Fruit fly (Drosophila melanogaster) whole organism, prepupa: Measurements from ENCODE around the gene CG17571.

Experiments used
- Blimp-1 ChIP-seq: fragments of 200-800 bp; sonication (Bioruptor generic); optimal IDR thresholded peaks from 3 replicates; lab custom pipeline; 2017; ENCODE audit warnings: missing biosample characterization, missing genetic modification characterization, mild to moderate bottlenecking, moderate library complexity, missing genetic modification reagents
- CG10669 ChIP-seq: fragments of 200-800 bp; sonication (Bioruptor generic); optimal IDR thresholded peaks from 3 replicates; lab custom pipeline; 2018; ENCODE audit warnings: missing biosample characterization, mild to moderate bottlenecking, missing genetic modification characterization, moderate library complexity
- CG1621 ChIP-seq: fragments of 200-800 bp; sonication (Bioruptor generic); optimal IDR thresholded peaks from 3 replicates; lab custom pipeline; 2018; ENCODE audit warnings: missing biosample characterization, mild to moderate bottlenecking, missing genetic modification characterization
- CG3032 ChIP-seq: fragments of 200-800 bp; optimal IDR thresholded peaks from 2 replicates; lab custom pipeline; 2019; ENCODE audit warnings: missing biosample characterization, mild to moderate bottlenecking, missing genetic modification characterization, moderate library complexity
- CG31627 ChIP-seq: fragments of 200-800 bp; sonication (Bioruptor generic); optimal IDR thresholded peaks from 3 replicates; lab custom pipeline; 2016; ENCODE audit warnings: missing biosample characterization, missing genetic modification characterization
- CG32006 ChIP-seq: fragments of 200-800 bp; sonication (Bioruptor generic); optimal IDR thresholded peaks from 3 replicates; lab custom pipeline; 2017; ENCODE audit warnings: missing biosample characterization, mild to moderate bottlenecking, missing genetic modification characterization
- CG34406 ChIP-seq: fragments of 200-800 bp; sonication (Bioruptor generic); optimal IDR thresholded peaks from 3 replicates; lab custom pipeline; 2016; ENCODE audit warnings: missing biosample characterization, missing genetic modification characterization
- CG3919 ChIP-seq: fragments of 200-800 bp; sonication (Bioruptor generic); optimal IDR thresholded peaks from 3 replicates; lab custom pipeline; 2016; ENCODE audit warnings: missing biosample characterization, missing genetic modification characterization
- CG4318 ChIP-seq: fragments of 200-800 bp; sonication (Bioruptor generic); optimal IDR thresholded peaks from 3 replicates; lab custom pipeline; 2017; ENCODE audit warnings: missing biosample characterization, mild to moderate bottlenecking, missing genetic modification characterization
- CG6163 ChIP-seq: fragments of 200-800 bp; sonication (Bioruptor generic); IDR thresholded peaks from 3 replicates; pipeline ENCODE4 v1.3.6; 2022; ENCODE audit warnings: missing biosample characterization, missing genetic modification characterization
- CG6276 ChIP-seq: fragments of 200-800 bp; sonication (Bioruptor generic); optimal IDR thresholded peaks from 2 replicates; lab custom pipeline; 2017; ENCODE audit warnings: missing biosample characterization, mild to moderate bottlenecking, missing genetic modification characterization
- CG6854 ChIP-seq: fragments of 200-800 bp; sonication (Bioruptor generic); optimal IDR thresholded peaks from 2 replicates; lab custom pipeline; 2017; ENCODE audit warnings: missing biosample characterization, mild to moderate bottlenecking, missing genetic modification characterization
- CG7368 ChIP-seq: fragments of 200-800 bp; sonication (Bioruptor generic); optimal IDR thresholded peaks from 3 replicates; lab custom pipeline; 2016; ENCODE audit warnings: missing biosample characterization, missing genetic modification characterization
- CG8632 ChIP-seq: fragments of 200-800 bp; sonication (Bioruptor generic); optimal IDR thresholded peaks from 3 replicates; lab custom pipeline; 2016; ENCODE audit warnings: missing biosample characterization, missing genetic modification characterization
- CG9139 ChIP-seq: fragments of 200-800 bp; sonication (Bioruptor generic); optimal IDR thresholded peaks from 3 replicates; lab custom pipeline; 2017; ENCODE audit warnings: missing biosample characterization, mild to moderate bottlenecking, missing genetic modification characterization
- Eip75B ChIP-seq: fragments of 200-800 bp; sonication (Bioruptor generic); optimal IDR thresholded peaks from 3 replicates; lab custom pipeline; 2016; ENCODE audit warnings: missing biosample characterization, missing genetic modification characterization
- Eip78C ChIP-seq: fragments of 200-800 bp; sonication (Bioruptor generic); peaks from one replicate; lab custom pipeline; 2016; ENCODE audit warnings: missing biosample characterization, missing genetic modification characterization
- Eip93F ChIP-seq: fragments of 200-800 bp; sonication (Bioruptor generic); optimal IDR thresholded peaks from 2 replicates; lab custom pipeline; 2016; ENCODE audit warnings: missing biosample characterization, mild to moderate bottlenecking, missing genetic modification characterization
- Ets21C ChIP-seq: fragments of 200-800 bp; sonication (Bioruptor generic); optimal IDR thresholded peaks from 3 replicates; lab custom pipeline; 2016; ENCODE audit warnings: missing biosample characterization, missing genetic modification characterization
- Ets96B ChIP-seq: fragments of 200-800 bp; optimal IDR thresholded peaks from 2 replicates; lab custom pipeline; 2019; ENCODE audit warnings: missing biosample characterization, mild to moderate bottlenecking, missing genetic modification characterization, moderate library complexity
- Gug ChIP-seq: fragments of 200-800 bp; sonication (Bioruptor generic); IDR thresholded peaks from 2 replicates; pipeline ENCODE4 v1.3.6; 2022; ENCODE audit warnings: missing biosample characterization, missing genetic modification characterization
- Hr39 ChIP-seq: fragments of 200-800 bp; sonication (Bioruptor generic); optimal IDR thresholded peaks from 2 replicates; lab custom pipeline; 2016; ENCODE audit warnings: missing biosample characterization, missing genetic modification characterization
- Hr4 ChIP-seq: fragments of 200-800 bp; sonication (Bioruptor generic); optimal IDR thresholded peaks from 3 replicates; lab custom pipeline; 2016; ENCODE audit warnings: missing biosample characterization, missing genetic modification characterization
- OdsH ChIP-seq: fragments of 200-800 bp; sonication (Bioruptor generic); optimal IDR thresholded peaks from 3 replicates; lab custom pipeline; 2016; ENCODE audit warnings: missing biosample characterization, missing genetic modification characterization
- Sox102F ChIP-seq: fragments of 200-800 bp; sonication (Bioruptor generic); optimal IDR thresholded peaks from 2 replicates; lab custom pipeline; 2016; ENCODE audit warnings: missing biosample characterization, mild to moderate bottlenecking, missing genetic modification characterization
- Sox14 ChIP-seq: fragments of 200-800 bp; sonication (Bioruptor generic); optimal IDR thresholded peaks from 3 replicates; lab custom pipeline; 2016; ENCODE audit warnings: missing biosample characterization, missing genetic modification characterization
- achi ChIP-seq: fragments of 200-800 bp; sonication (Bioruptor generic); optimal IDR thresholded peaks from 3 replicates; lab custom pipeline; 2016; ENCODE audit warnings: missing biosample characterization, missing genetic modification characterization
- cyc ChIP-seq: fragments of 200-800 bp; sonication (Bioruptor generic); optimal IDR thresholded peaks from 3 replicates; lab custom pipeline; 2016; ENCODE audit warnings: missing biosample characterization, missing genetic modification characterization
- dac ChIP-seq: fragments of 200-800 bp; sonication (Bioruptor generic); optimal IDR thresholded peaks from 2 replicates; lab custom pipeline; 2017; ENCODE audit warnings: missing biosample characterization, mild to moderate bottlenecking, missing genetic modification characterization
- dsx ChIP-seq: fragments of 200-800 bp; optimal IDR thresholded peaks from 3 replicates; lab custom pipeline; 2019; ENCODE audit warnings: missing biosample characterization, mild to moderate bottlenecking, missing genetic modification characterization, moderate library complexity; ENCODE audit not compliant: poor library complexity, severe bottlenecking
- eg ChIP-seq: fragments of 200-800 bp; sonication (Bioruptor generic); IDR thresholded peaks from 3 replicates; pipeline ENCODE4 v1.3.6; 2022; ENCODE audit warnings: missing biosample characterization, missing genetic modification characterization
- esn ChIP-seq: fragments of 200-800 bp; sonication (Bioruptor generic); optimal IDR thresholded peaks from 2 replicates; lab custom pipeline; 2016; ENCODE audit warnings: missing biosample characterization, mild to moderate bottlenecking, missing genetic modification characterization, moderate library complexity
- fd85E ChIP-seq: fragments of 200-800 bp; sonication (Bioruptor generic); optimal IDR thresholded peaks from 3 replicates; lab custom pipeline; 2016; ENCODE audit warnings: missing biosample characterization, missing genetic modification characterization
- lz ChIP-seq: fragments of 200-800 bp; sonication (Bioruptor generic); optimal IDR thresholded peaks from 3 replicates; lab custom pipeline; 2016; ENCODE audit warnings: missing biosample characterization, missing genetic modification characterization
- net ChIP-seq: fragments of 200-800 bp; sonication (Bioruptor generic); optimal IDR thresholded peaks from 3 replicates; lab custom pipeline; 2016; ENCODE audit warnings: missing biosample characterization, missing genetic modification characterization
- salr ChIP-seq, 2 experiments: fragments of 200-800 bp; sonication (Bioruptor generic); optimal IDR thresholded peaks; 3 replicates each; lab custom pipeline; 2016 to 2018; ENCODE audit warnings: missing biosample characterization in 2 of 2, missing genetic modification characterization in 2 of 2, mild to moderate bottlenecking in 1 of 2
- spab ChIP-seq: fragments of 200-800 bp; sonication (Bioruptor generic); optimal IDR thresholded peaks from 2 replicates; lab custom pipeline; 2017; ENCODE audit warnings: missing biosample characterization, mild to moderate bottlenecking, missing genetic modification characterization, missing genetic modification reagents
- ss ChIP-seq, 2 experiments: fragments of 200-800 bp; sonication (Bioruptor generic); optimal IDR thresholded peaks; 2 replicates in 1 of 2; 3 replicates in 1 of 2; lab custom pipeline; 2017 to 2018; ENCODE audit warnings: mild to moderate bottlenecking in 2 of 2, missing biosample characterization in 2 of 2, missing genetic modification characterization in 2 of 2, moderate library complexity in 1 of 2
- svp ChIP-seq: fragments of 200-800 bp; sonication (Bioruptor generic); peaks from one replicate; lab custom pipeline; 2016; ENCODE audit warnings: missing biosample characterization, missing genetic modification characterization
- topi ChIP-seq: fragments of 200-800 bp; sonication (Bioruptor generic); optimal IDR thresholded peaks from 3 replicates; lab custom pipeline; 2016; ENCODE audit warnings: missing biosample characterization, missing genetic modification characterization
- vri ChIP-seq: fragments of 200-800 bp; sonication (Bioruptor generic); optimal IDR thresholded peaks from 3 replicates; lab custom pipeline; 2016; ENCODE audit warnings: missing biosample characterization, mild to moderate bottlenecking, missing genetic modification characterization

CG17571 gene

dm6 chr2L:20295860-20296259 is 38.9 kb upstream of the CG17571 start (continued):
- TF ChIP-seq Sox102F (GFP tag; lab: Kevin White, UChicago) (no peak), esn (GFP tag; lab: Kevin White, UChicago) (no peak), CG9139 (GFP tag; lab: Kevin White, UChicago) (no peak), salr (GFP tag; optimal IDR thresholded peaks at IDR 0.05; lab: Kevin White, UChicago) (no peak), CG32006 (GFP tag; lab: Kevin White, UChicago) (peak; percentile 87), Eip93F (GFP tag; lab: Kevin White, UChicago) (no peak), topi (GFP tag; lab: Kevin White, UChicago) (no peak), net (GFP tag; lab: Kevin White, UChicago) (peak; percentile 16), CG6854 (GFP tag; lab: Kevin White, UChicago) (no peak), fd85E (no peak), CG3032 (no peak), Hr39 (no peak), vri (GFP tag; lab: Kevin White, UChicago) (no peak), Ets21C (GFP tag; lab: Kevin White, UChicago) (no peak), eg (peak; percentile 73; the same call in 1 of the 3 replicates), spab (GFP tag; lab: Kevin White, UChicago) (no peak), Ets96B (tag; lab: Kevin White, UChicago) (peak; percentile 30), CG3919 (GFP tag; lab: Kevin White, UChicago) (peak; percentile 43), cyc (GFP tag; lab: Kevin White, UChicago) (no peak)
- TF ChIP-seq, all 60 proteins: peak for 24

dm6 chr2L:20294393-20294792 is 37.4 kb upstream of the CG17571 start, which contains the start of gene CG12617:
CG12617 (plus strand) TSS chr2L:20294693.
- TF ChIP-seq CG7368 (GFP tag; lab: Kevin White, UChicago) (no peak), svp (GFP tag; lab: Kevin White, UChicago) (peak; percentile 39), CG3919 (GFP tag; lab: Kevin White, UChicago) (no peak)

- TF ChIP-seq topi (GFP tag; lab: Kevin White, UChicago) (no peak), Ets21C (GFP tag; lab: Kevin White, UChicago) (no peak), vri (GFP tag; lab: Kevin White, UChicago) (no peak)
These were observed 36.9 kb upstream of the CG17571 start for dm6 chr2L:20293940-20294339.

dm6 chr2L:20290665-20291064 is 33.7 kb upstream of the CG17571 start:
- TF ChIP-seq Hr4 (GFP tag; lab: Kevin White, UChicago), result no peak
- TF ChIP-seq svp (GFP tag; lab: Kevin White, UChicago), result peak; percentile 38
- no peak for TF ChIP-seq CG31627 (GFP tag; lab: Kevin White, UChicago)
- no peak for TF ChIP-seq Sox14
- no peak for TF ChIP-seq CG4318 (GFP tag; lab: Kevin White, UChicago)
- TF ChIP-seq Eip78C (GFP tag; lab: Kevin White, UChicago), result peak; percentile 44
- no peak for TF ChIP-seq Gug (GFP tag; lab: Robert Waterston, UW)

DNA sequence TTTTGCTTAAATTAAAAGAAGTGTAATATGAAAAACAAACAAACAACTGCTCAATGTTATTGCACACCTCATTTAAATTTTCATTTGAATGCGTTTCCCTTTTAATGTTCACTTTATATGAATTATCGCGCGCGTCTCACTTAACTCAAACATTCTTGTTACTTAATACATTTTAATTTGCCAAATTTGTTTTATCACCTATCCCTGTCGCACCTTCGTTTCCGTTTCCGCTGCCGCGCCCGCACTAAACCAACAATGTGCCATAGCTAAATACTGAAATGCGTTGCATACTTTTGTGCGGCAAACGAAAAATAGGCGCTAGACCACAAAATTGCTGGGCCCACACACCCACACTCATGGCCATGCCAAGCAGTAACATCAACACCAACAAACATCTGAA is 30.2 kb upstream of the CG17571 start:
- TF ChIP-seq CG3032 (no peak), dsx (GFP tag; lab: Kevin White, UChicago) (no peak), esn (GFP tag; lab: Kevin White, UChicago) (peak; percentile 53), Blimp-1 (peak; percentile 19), CG4318 (GFP tag; lab: Kevin White, UChicago) (no peak), Sox14 (peak; percentile 13), svp (GFP tag; lab: Kevin White, UChicago) (peak; percentile 8), CG10669 (peak; percentile 56), OdsH (GFP tag; lab: Kevin White, UChicago) (peak; percentile 48), dac (GFP tag; lab: Kevin White, UChicago) (peak; percentile 43), CG6276 (GFP tag; lab: Kevin White, UChicago) (no peak), CG3919 (GFP tag; lab: Kevin White, UChicago) (no peak), CG8632 (GFP tag; lab: Kevin White, UChicago) (peak; percentile 57), CG6163 (GFP tag; lab: Robert Waterston, UW) (no peak), CG1621 (tag; lab: Kevin White, UChicago) (peak; percentile 66), salr (GFP tag; optimal IDR thresholded peaks at IDR 0.05; lab: Kevin White, UChicago) (peak in 1 of 2 experiments; percentile 72), lz (GFP tag; lab: Kevin White, UChicago) (peak; percentile 51), Hr39 (peak; percentile 57), Ets96B (tag; lab: Kevin White, UChicago) (no peak), achi (GFP tag; lab: Kevin White, UChicago) (peak; percentile 61), cyc (GFP tag; lab: Kevin White, UChicago) (no peak), CG34406 (GFP tag; lab: Kevin White, UChicago) (peak; percentile 68), Eip75B (peak; percentile 14), Ets21C (GFP tag; lab: Kevin White, UChicago) (no peak), eg (peak; percentile 56; the same call in 2 of the 3 replicates), vri (GFP tag; lab: Kevin White, UChicago) (peak; percentile 54), ss (GFP tag; optimal IDR thresholded peaks at IDR 0.05; lab: Kevin White, UChicago) (no peak)
